Worm (Caenorhabditis elegans) whole organism, L2 larva: ENCODE results near the gene C34F11.1.

Experiments
- egl-27 ChIP-seq: sonication (generic microtip); optimal IDR thresholded peaks from 3 replicates; lab custom pipeline; 2017; ENCODE audit warnings: missing biosample characterization, missing genetic modification reagents, missing genetic modification characterization
- fos-1 ChIP-seq: fragments of 150-350 bp; optimal IDR thresholded peaks from 2 replicates; lab custom pipeline; 2014; ENCODE audit warnings: missing biosample characterization, missing genetic modification characterization
- lin-13 ChIP-seq: fragments of 150-350 bp; optimal IDR thresholded peaks from 2 replicates; lab custom pipeline; 2014; ENCODE audit warnings: missing biosample characterization, missing genetic modification reagents, missing genetic modification characterization
- lsy-2 ChIP-seq, 2 experiments: fragments of 150-350 bp in 1 of 2; sonication (generic microtip) in 1 of 2; optimal IDR thresholded peaks; 2 replicates each; lab custom pipeline; 2014 to 2017; ENCODE audit warnings: missing biosample characterization in 2 of 2, missing genetic modification characterization in 2 of 2
- nhr-6 ChIP-seq: fragments of 150-350 bp; optimal IDR thresholded peaks from 2 replicates; lab custom pipeline; 2014; ENCODE audit warnings: missing biosample characterization, missing genetic modification characterization
- unc-62 ChIP-seq: fragments of 150-350 bp; optimal IDR thresholded peaks from 2 replicates; lab custom pipeline; 2014; ENCODE audit warnings: missing biosample characterization, missing genetic modification reagents, missing genetic modification characterization
- zag-1 ChIP-seq: fragments of 150-350 bp; optimal IDR thresholded peaks from 2 replicates; lab custom pipeline; 2014; ENCODE audit warnings: missing biosample characterization, missing genetic modification characterization

ce11 chrII:5180272-5180671, 32.5 kb upstream of the C34F11.1 start:
- TF ChIP-seq egl-27 (tag; lab: Kevin White, UChicago), result no peak
- TF ChIP-seq nhr-6 (tag; lab: Kevin White, UChicago), result no peak
- no peak for TF ChIP-seq fos-1 (tag; lab: Kevin White, UChicago)
- no peak for TF ChIP-seq lsy-2 (tag; optimal IDR thresholded peaks at IDR 0.05; lab: Kevin White, UChicago)
- no peak for TF ChIP-seq unc-62 (GFP tag; lab: Kevin White, UChicago)
- no peak for TF ChIP-seq lin-13 (GFP tag; lab: Kevin White, UChicago)
- no peak for TF ChIP-seq zag-1 (tag; lab: Kevin White, UChicago)
